Fruit fly (Drosophila melanogaster): ENCODE measurements around the gene Elo68beta.

The Elo68beta gene

DNA sequence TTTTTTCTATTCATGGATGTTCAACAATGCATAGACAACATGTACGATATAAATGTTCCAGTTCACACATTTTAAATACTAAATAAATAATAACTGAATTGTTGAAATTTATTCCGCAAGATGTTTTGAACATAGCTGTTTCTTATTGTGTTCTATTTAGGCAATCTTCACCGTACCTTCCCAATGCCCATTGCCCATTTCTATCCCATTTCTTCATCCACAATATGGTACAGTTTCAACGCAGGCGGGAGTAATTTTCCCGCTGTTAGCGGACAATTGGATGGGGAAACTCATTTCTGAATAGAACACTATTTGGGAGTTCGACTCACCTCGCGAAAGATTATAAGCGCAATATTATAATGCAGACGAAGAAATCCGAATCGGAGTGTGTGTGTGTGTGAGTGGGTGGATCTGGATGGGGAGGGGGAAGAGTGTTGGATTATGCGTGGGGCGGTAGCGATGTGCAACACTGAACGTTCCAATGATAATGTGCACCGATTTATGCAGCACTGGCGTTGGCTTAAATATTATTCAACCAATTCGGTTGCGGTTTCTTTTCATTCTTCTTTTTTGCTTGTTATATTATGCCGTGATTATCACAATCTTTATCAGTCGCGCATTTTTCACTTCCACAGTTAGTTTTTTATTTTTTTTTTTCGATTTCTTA lies 9.4 kb downstream of the Elo68beta start (continued):
- TF ChIP-seq CG1024 (GFP tag; IDR thresholded peaks at IDR 0.05): no peak
- no peak for TF ChIP-seq inv (GFP tag; IDR thresholded peaks at IDR 0.05; ENCODE audit: partially characterized antibody)
- no peak for TF ChIP-seq Doc3 (GFP tag; IDR thresholded peaks at IDR 0.05; ENCODE audit: partially characterized antibody)

DNA sequence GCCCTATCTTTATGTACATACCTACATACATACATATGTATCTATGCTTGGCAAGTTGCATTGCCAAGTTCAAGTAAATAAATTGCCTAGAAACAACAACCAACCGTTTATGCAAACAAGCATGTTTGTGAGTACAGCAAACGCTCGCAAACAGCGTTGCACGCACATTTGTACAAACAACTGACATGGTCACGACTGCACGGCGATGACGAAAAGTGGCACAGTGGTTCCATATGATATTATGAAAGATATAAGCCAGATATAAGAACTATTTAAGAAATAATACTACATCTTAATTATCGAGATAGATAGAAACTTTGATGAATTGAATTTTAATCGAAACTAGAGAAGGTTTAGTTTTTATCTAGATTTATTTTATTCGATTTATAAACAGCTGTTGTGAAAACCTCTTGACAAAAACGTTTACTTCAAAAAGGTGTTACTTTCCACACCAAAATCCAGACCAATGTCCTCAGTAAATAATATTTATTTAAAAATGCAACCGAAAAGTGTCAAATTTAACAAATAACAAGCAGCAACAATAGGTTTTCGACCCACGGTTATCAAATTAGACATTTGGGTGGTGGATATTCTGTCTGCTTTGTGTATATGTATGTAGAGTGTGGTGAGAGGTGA lies 11.6 kb downstream of the Elo68beta start:
- peak; percentile 59 for TF ChIP-seq nerfin-1 (tag; optimal IDR thresholded peaks at IDR 0.05)
- TF ChIP-seq ap (GFP tag; IDR thresholded peaks at IDR 0.05): peak; percentile 36
- peak; percentile 67 for TF ChIP-seq CG7271 (tag; optimal IDR thresholded peaks at IDR 0.05)
- TF ChIP-seq Hey (tag; optimal IDR thresholded peaks at IDR 0.05): peak; percentile 20
- peak; percentile 86 for TF ChIP-seq CG5180 (GFP tag; optimal IDR thresholded peaks at IDR 0.05)
- TF ChIP-seq Ravus (GFP tag; IDR thresholded peaks at IDR 0.05): no peak; the same call in none of the 2 replicates
- peak; percentile 83 for TF ChIP-seq Vsx1 (GFP tag; optimal IDR thresholded peaks at IDR 0.05)
- peak; percentile 73 for TF ChIP-seq disco-r (GFP tag; optimal IDR thresholded peaks at IDR 0.05)
- peak; percentile 82 for TF ChIP-seq Bteb2 (GFP tag; optimal IDR thresholded peaks at IDR 0.05)
- peak; percentile 93 for TF ChIP-seq Hsf (GFP tag; optimal IDR thresholded peaks at IDR 0.05)
- peak; percentile 65 for TF ChIP-seq Elba2 (GFP tag; optimal IDR thresholded peaks at IDR 0.05)
- peak; percentile 95 for TF ChIP-seq CG2678 (tag; optimal IDR thresholded peaks at IDR 0.05)
- no peak for TF ChIP-seq ken (GFP tag; IDR thresholded peaks at IDR 0.05)
- no peak for TF ChIP-seq CG1832 (GFP tag; optimal IDR thresholded peaks at IDR 0.05)
- TF ChIP-seq stc (GFP tag; IDR thresholded peaks at IDR 0.05): peak; percentile 69
- TF ChIP-seq Myb (GFP tag; optimal IDR thresholded peaks at IDR 0.05): peak; percentile 57
- TF ChIP-seq CG7556 (GFP tag; optimal IDR thresholded peaks at IDR 0.05): peak; percentile 98
- peak; percentile 81 for TF ChIP-seq CG2116 (GFP tag; optimal IDR thresholded peaks at IDR 0.05)
- peak; percentile 21; the same call in 1 of the 2 replicates for TF ChIP-seq gt (GFP tag; IDR thresholded peaks at IDR 0.05)
- TF ChIP-seq yki (optimal IDR thresholded peaks at IDR 0.05): no peak
- TF ChIP-seq vfl (GFP tag; optimal IDR thresholded peaks at IDR 0.05): peak; percentile 29
- TF ChIP-seq CG11696 (GFP tag; IDR thresholded peaks at IDR 0.05): peak; percentile 46
- TF ChIP-seq CG10959 (GFP tag; IDR thresholded peaks at IDR 0.05): peak; percentile 83
- TF ChIP-seq HLH3B (GFP tag; IDR thresholded peaks at IDR 0.05): peak; percentile 71
- peak; percentile 91 for TF ChIP-seq CG18476 (GFP tag; optimal IDR thresholded peaks at IDR 0.05)
- TF ChIP-seq CG13775 (GFP tag; optimal IDR thresholded peaks at IDR 0.05): peak; percentile 92
- TF ChIP-seq Xbp1 (GFP tag; optimal IDR thresholded peaks at IDR 0.05): peak; percentile 92
- peak; percentile 87 for TF ChIP-seq CG30431 (GFP tag; optimal IDR thresholded peaks at IDR 0.05)
- peak; percentile 97 for TF ChIP-seq CG31441 (GFP tag; IDR thresholded peaks at IDR 0.05)
- TF ChIP-seq CG3281 (GFP tag; optimal IDR thresholded peaks at IDR 0.05): peak; percentile 79
- peak; percentile 72 for TF ChIP-seq CG30020 (tag; optimal IDR thresholded peaks at IDR 0.05)
- peak; percentile 54; the same call in 3 of the 4 replicates for TF ChIP-seq Gug (GFP tag; IDR thresholded peaks at IDR 0.05)
- peak; percentile 77 for TF ChIP-seq Mad (GFP tag; optimal IDR thresholded peaks at IDR 0.05)
- TF ChIP-seq kay (GFP tag; optimal IDR thresholded peaks at IDR 0.05): peak; percentile 90
- TF ChIP-seq Dfd (GFP tag; optimal IDR thresholded peaks at IDR 0.05): no peak
- peak; percentile 91 for TF ChIP-seq Hr3 (GFP tag; optimal IDR thresholded peaks at IDR 0.05)
- TF ChIP-seq CG42726 (GFP tag; IDR thresholded peaks at IDR 0.05; ENCODE audit: partially characterized antibody): no peak
- TF ChIP-seq hkb (optimal IDR thresholded peaks at IDR 0.05): no peak
- peak; percentile 93 for TF ChIP-seq hkb (GFP tag; IDR thresholded peaks at IDR 0.05)
- peak; percentile 85 for TF ChIP-seq CG6813 (GFP tag; optimal IDR thresholded peaks at IDR 0.05)
- peak; percentile 39 for TF ChIP-seq CG9797 (GFP tag; optimal IDR thresholded peaks at IDR 0.05)
- peak; percentile 91 for TF ChIP-seq Fer1 (GFP tag; optimal IDR thresholded peaks at IDR 0.05)
- TF ChIP-seq jigr1 (GFP tag; IDR thresholded peaks at IDR 0.05): 0 out of 3 replicates have a peak, but pooled peaks have one; percentile 73
- peak; percentile 84 for TF ChIP-seq Ptx1 (GFP tag; IDR thresholded peaks at IDR 0.05)
- peak; percentile 71 for TF ChIP-seq CG1603 (tag; optimal IDR thresholded peaks at IDR 0.05)
